Fruit fly (Drosophila melanogaster) whole organism, embryonic: ENCODE measurements around the gene Ir93a.

Source experiments
- CG1602 ChIP-seq: fragments of 200-800 bp; sonication (Bioruptor generic); optimal IDR thresholded peaks from 3 replicates; lab custom pipeline; 2016; ENCODE audit warnings: missing biosample characterization, missing genetic modification characterization
- CG2202 ChIP-seq: fragments of 200-800 bp; sonication (Bioruptor generic); optimal IDR thresholded peaks from 2 replicates; lab custom pipeline; 2018; ENCODE audit warnings: missing biosample characterization, mild to moderate bottlenecking, missing genetic modification characterization
- D19A ChIP-seq: fragments of 200-800 bp; optimal IDR thresholded peaks from 3 replicates; lab custom pipeline; 2019; ENCODE audit warnings: missing biosample characterization, mild to moderate bottlenecking, missing genetic modification characterization, moderate library complexity
- Hr78 ChIP-seq, 2 experiments: fragments of 200-800 bp in 1 of 2; fragments of >200 bp in 1 of 2; sonication (Bioruptor generic) in 1 of 2; optimal IDR thresholded peaks; 2 replicates each; lab custom pipeline; 2017 to 2019; ENCODE audit warnings: missing biosample characterization in 2 of 2, missing genetic modification characterization in 2 of 2, mild to moderate bottlenecking in 1 of 2, moderate library complexity in 1 of 2
- Hsf ChIP-seq: fragments of 200-800 bp; sonication (Bioruptor generic); optimal IDR thresholded peaks from 3 replicates; lab custom pipeline; 2016; ENCODE audit warnings: missing biosample characterization, missing genetic modification characterization
- Mes4 ChIP-seq: fragments of 200-800 bp; sonication (Bioruptor generic); optimal IDR thresholded peaks from 2 replicates; lab custom pipeline; 2016; ENCODE audit warnings: missing biosample characterization, missing genetic modification characterization
- psq ChIP-seq: fragments of 200-800 bp; sonication (Bioruptor generic); optimal IDR thresholded peaks from 2 replicates; lab custom pipeline; 2017; ENCODE audit warnings: missing biosample characterization, missing genetic modification characterization
- sisA ChIP-seq: fragments of 200-800 bp; sonication (Bioruptor generic); IDR thresholded peaks from 2 replicates; pipeline ENCODE4 v1.3.6; 2022; ENCODE audit warnings: missing biosample characterization, missing genetic modification characterization

DNA sequence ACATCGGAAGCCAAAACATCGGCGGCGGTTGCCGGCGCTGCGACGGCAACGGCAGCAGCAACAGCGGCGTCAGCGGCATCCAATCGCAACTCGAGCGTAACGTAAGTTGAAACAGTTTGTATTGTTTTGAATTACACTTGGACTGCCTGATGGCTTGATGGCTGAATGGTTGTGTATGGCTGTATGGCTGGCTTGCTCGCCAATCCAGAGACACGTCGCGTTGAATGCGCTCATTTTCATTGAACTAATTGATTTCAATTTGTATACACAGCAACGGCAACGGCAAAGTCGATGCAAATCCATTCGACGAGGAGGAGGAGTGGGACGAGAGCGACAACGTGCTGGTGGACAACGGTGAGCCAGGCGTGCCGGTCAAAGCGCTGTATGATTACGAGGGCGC is 21.0 kb downstream of the Ir93a start:
- TF ChIP-seq psq (GFP tag; lab: Kevin White, UChicago), result no peak
- TF ChIP-seq CG1602 (GFP tag; lab: Kevin White, UChicago), result no peak
- no peak for TF ChIP-seq sisA (GFP tag; lab: Robert Waterston, UW)
- no peak for TF ChIP-seq Mes4 (GFP tag; lab: Kevin White, UChicago)
- TF ChIP-seq Hr78 (GFP tag; optimal IDR thresholded peaks at IDR 0.05; lab: Kevin White, UChicago), result no peak
- no peak for TF ChIP-seq D19A
- no peak for TF ChIP-seq CG2202
- TF ChIP-seq Hsf (GFP tag; lab: Kevin White, UChicago), result no peak
